Fruit fly (Drosophila melanogaster): Measurements from ENCODE around the gene CG31021.
A peak's percentile ranks its signal among the peaks of the same experiment; 100 is the strongest.

The CG31021 gene

DNA sequence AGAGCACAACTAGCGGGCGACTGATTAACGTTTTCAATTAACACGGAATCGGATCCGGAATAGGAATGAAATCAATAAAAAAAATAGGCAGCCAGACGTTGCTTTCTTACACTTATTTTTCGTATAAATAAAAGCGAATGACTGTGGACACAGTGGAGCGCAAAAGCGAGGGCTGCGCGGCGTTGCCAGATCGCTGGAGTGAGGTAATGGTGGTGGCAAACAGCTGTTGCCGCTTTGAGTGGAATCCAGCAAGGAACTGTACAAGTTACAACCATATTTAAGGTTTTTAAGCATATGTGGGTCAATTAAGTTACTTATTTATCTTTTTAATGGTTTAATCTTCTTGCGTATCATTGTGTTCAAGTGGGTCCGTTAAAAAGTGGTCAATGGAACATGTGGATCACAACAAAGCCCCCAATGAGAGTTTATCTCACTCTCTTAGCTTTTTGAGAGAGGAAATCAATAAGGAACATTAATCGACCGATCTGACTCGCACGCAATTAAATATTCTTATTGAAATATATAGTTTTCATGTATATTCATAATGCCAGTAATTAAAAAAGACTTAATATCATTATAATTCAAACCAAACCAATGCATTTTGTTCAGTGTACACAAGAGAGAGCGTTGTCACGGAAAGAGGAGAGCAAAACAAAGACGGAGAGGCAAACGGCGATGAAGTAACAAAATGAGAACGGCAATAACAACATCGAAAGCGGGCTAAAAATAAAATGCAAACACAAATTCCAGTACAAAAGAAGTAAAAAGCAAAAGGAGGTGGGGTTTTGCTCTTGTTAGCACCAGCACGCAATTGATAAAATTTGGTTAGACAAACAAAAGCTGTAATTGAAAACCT is 1.6 kb upstream of the CG31021 start (continued):
- TF ChIP-seq Sox15 (GFP tag; optimal IDR thresholded peaks at IDR 0.05) (peak; percentile 75), CG11294 (GFP tag; IDR thresholded peaks at IDR 0.05) (peak; percentile 91), Hr4 (GFP tag; optimal IDR thresholded peaks at IDR 0.05) (peak; percentile 94), ss (GFP tag; optimal IDR thresholded peaks at IDR 0.05) (peak; percentile 57 to 80), Lpt (GFP tag; optimal IDR thresholded peaks at IDR 0.05) (peak; percentile 79), CG6792 (GFP tag; optimal IDR thresholded peaks at IDR 0.05) (peak; percentile 94), Hr38 (GFP tag; optimal IDR thresholded peaks at IDR 0.05) (no peak), Eip93F (GFP tag; optimal IDR thresholded peaks at IDR 0.05) (peak; percentile 90), CG3032 (tag; optimal IDR thresholded peaks at IDR 0.05) (peak; percentile 81), Gug (GFP tag; IDR thresholded peaks at IDR 0.05) (peak; percentile 91)

DNA sequence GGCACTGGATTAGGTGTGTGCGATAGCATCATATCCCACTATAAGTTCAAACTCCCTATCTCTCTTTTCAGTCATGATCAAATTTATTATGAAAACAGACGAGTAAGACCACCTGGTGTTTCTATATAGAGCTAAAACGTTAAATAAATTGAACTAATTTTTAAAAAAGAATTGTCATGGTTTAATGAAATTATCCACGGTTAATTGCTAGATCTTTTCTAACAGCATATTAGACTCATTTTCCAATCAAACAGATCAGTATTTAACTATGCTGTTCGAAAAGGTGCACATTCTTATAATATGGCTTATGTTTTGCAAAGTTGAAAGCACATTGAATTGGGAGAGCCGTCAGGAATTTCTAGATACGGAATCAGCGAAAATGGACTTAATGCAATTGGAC is 1.9 kb downstream of the CG31021 start, which contains the start of gene PH4alphaNE3:
Gene PH4alphaNE3 (plus strand): TSS at position 301 of the 400 bp plus-strand sequence.
- TF ChIP-seq CG16779 (tag; optimal IDR thresholded peaks at IDR 0.05) = no peak
- no peak for TF ChIP-seq Hr39 (GFP tag; optimal IDR thresholded peaks at IDR 0.05)
- TF ChIP-seq CG6854 (GFP tag; optimal IDR thresholded peaks at IDR 0.05) = no peak
- TF ChIP-seq salr (GFP tag; optimal IDR thresholded peaks at IDR 0.05) = no peak
- TF ChIP-seq Lpt (GFP tag; optimal IDR thresholded peaks at IDR 0.05) = no peak
- TF ChIP-seq CG8632 (GFP tag; optimal IDR thresholded peaks at IDR 0.05) = no peak

DNA sequence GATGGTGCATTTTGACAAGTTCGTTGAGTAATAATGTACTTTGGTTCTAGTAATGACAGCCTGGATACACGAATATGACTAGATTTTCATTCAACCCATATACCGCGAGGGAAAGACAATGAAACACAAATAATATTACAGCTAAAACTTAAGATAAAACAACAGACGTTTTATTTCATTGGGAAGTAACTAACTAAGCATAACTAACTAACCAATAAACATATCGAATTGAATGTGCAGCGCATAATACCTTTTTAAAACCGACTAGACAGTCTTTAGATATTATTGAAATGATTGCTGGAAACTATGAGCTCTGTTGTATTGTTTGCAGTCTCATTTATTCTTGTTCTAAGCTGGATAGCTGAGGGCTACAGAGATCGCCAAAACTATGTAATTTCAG is 3.9 kb downstream of the CG31021 start, which contains the start of gene CG31016:
Gene CG31016 (plus strand): TSS at position 301 of the 400 bp plus-strand sequence.
- no peak for TF ChIP-seq Sox102F (GFP tag; optimal IDR thresholded peaks at IDR 0.05)
- TF ChIP-seq Hr4 (GFP tag; optimal IDR thresholded peaks at IDR 0.05) = no peak

DNA sequence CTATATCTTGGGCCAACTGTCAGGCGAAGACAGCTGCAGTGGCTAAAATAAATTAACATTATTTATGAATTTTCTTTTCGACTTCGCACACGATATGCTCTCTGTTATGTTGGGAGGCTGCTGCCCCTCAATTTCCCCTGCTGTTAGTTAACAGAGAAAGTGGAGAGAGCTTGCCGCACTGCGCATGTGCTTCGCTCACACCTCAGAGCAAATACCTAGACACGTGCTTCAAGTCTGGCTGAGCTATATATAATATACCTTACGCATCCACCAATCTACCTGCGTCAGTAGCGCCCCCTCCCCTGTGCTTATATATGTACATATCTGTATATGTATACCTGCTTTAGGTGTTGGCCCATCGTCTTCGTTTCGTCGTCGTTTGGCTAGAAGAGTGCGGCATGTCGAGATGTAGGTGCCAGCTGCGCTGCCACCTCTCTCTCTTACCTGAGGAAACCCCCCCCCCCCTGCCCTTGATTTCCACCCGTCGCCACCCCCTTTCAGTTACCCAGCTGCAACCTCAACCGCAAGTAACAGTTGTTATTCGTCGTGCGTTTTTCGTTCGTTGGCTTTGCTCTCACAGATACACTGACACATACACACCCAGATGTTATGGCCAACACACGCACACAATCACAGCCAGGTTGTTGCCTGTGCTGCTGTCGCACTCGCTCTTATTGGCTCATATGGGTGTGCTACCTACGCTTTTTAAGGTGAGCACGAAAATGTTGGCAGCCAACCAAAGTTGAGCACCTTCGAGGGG is 14.3 kb downstream of the CG31021 start:
- TF ChIP-seq Hr4 (GFP tag; optimal IDR thresholded peaks at IDR 0.05) (no peak), lz (GFP tag; optimal IDR thresholded peaks at IDR 0.05) (no peak), CG11902 (GFP tag; optimal IDR thresholded peaks at IDR 0.05) (no peak), CG16779 (tag; optimal IDR thresholded peaks at IDR 0.05) (no peak), CG6792 (GFP tag; optimal IDR thresholded peaks at IDR 0.05) (no peak), CG6854 (GFP tag; optimal IDR thresholded peaks at IDR 0.05) (no peak), salr (GFP tag; optimal IDR thresholded peaks at IDR 0.05) (no peak), fd85E (GFP tag; optimal IDR thresholded peaks at IDR 0.05) (no peak), net (GFP tag; optimal IDR thresholded peaks at IDR 0.05) (no peak), achi (GFP tag; optimal IDR thresholded peaks at IDR 0.05) (no peak), CG15336 (GFP tag; IDR thresholded peaks at IDR 0.05) (no peak)

DNA sequence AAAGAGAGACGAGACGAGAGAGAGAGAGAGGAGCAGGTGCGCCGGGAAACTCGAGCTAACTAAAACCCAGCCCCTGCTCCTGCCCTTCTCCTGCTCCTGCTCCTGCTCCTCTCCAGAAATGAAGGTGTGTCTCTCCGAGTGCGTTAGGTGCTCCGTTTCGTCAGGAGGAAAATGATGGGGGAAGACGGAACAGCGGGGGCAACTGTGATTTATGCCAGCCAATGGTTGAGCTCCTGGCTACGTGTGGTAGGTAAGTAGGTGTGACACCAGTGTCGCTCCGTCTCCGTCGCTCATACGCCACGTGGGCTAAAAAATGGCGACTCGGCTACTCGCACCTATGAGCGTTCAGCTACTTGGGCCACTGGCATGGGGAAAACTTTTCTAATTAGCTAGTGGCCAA is 15.5 kb downstream of the CG31021 start:
- TF ChIP-seq Gug (GFP tag; IDR thresholded peaks at IDR 0.05) (no peak), Hr4 (GFP tag; optimal IDR thresholded peaks at IDR 0.05) (no peak), vri (GFP tag; optimal IDR thresholded peaks at IDR 0.05) (no peak), OdsH (GFP tag; optimal IDR thresholded peaks at IDR 0.05) (no peak), CG16779 (tag; optimal IDR thresholded peaks at IDR 0.05) (no peak), svp (GFP tag) (no peak), eg (GFP tag; IDR thresholded peaks at IDR 0.05) (no peak), Eip75B (GFP tag; optimal IDR thresholded peaks at IDR 0.05) (no peak), dsx (GFP tag; optimal IDR thresholded peaks at IDR 0.05; ENCODE audit: poor library complexity, severe bottlenecking) (no peak)

DNA sequence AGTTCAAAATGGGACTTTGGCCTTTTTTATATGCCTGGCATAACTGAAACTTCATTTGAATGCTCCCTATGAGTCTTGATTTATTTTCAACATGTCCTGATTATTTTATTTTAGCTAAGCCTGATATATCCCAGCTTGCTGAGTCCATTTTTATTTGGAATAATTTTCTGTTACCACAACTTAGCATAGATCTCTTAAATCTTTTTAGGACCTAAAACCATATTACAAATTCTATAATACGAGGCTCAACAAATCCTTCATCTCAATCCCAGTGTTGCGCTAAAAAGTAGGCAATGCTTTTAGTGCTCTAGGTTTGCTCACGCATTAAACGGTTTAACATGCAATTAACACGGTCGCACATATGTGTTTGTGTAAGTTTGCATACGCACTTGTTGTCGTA is 19.8 kb downstream of the CG31021 start, which contains the start of gene CG44954:
Gene CG44954 (minus strand): TSS at position 101 of the 400 bp plus-strand sequence.
- TF ChIP-seq CG3919 (GFP tag; optimal IDR thresholded peaks at IDR 0.05) = no peak
- no peak for TF ChIP-seq CG8119 (GFP tag; IDR thresholded peaks at IDR 0.05)
- TF ChIP-seq dsx (GFP tag; optimal IDR thresholded peaks at IDR 0.05; ENCODE audit: poor library complexity, severe bottlenecking) = no peak
- no peak for TF ChIP-seq svp (GFP tag)
- TF ChIP-seq CG15336 (GFP tag; IDR thresholded peaks at IDR 0.05) = no peak
- no peak for TF ChIP-seq Gug (GFP tag; IDR thresholded peaks at IDR 0.05)
- TF ChIP-seq Blimp-1 (GFP tag; optimal IDR thresholded peaks at IDR 0.05) = no peak

All from whole organism, prepupa.